Fruit fly (Drosophila melanogaster): ENCODE data around the gene CG8611.

The CG8611 gene

dm6 chrX:17421987-17422386 is at the start of gene CG8611 (continued):
- TF ChIP-seq CG12659 (GFP tag; optimal IDR thresholded peaks at IDR 0.05) = peak; percentile 10
- no peak for TF ChIP-seq grn (GFP tag; optimal IDR thresholded peaks at IDR 0.05)
- TF ChIP-seq fru (optimal IDR thresholded peaks at IDR 0.05) = no peak
- no peak for TF ChIP-seq Atf-2 (GFP tag; optimal IDR thresholded peaks at IDR 0.05)
- TF ChIP-seq Lhr (GFP tag; optimal IDR thresholded peaks at IDR 0.05) = peak; percentile 87
- peak; percentile 56 for TF ChIP-seq Ets97D (GFP tag; optimal IDR thresholded peaks at IDR 0.05)
- no peak for TF ChIP-seq wor (GFP tag; IDR thresholded peaks at IDR 0.05)
- peak; percentile 89 for TF ChIP-seq Myb (GFP tag; optimal IDR thresholded peaks at IDR 0.05)
- TF ChIP-seq CG6791 (GFP tag; IDR thresholded peaks at IDR 0.05; ENCODE audit: partially characterized antibody) = peak; percentile 54; the same call in 2 of the 3 replicates
- TF ChIP-seq trh (GFP tag; optimal IDR thresholded peaks at IDR 0.05) = no peak
- TF ChIP-seq YL-1 (GFP tag; optimal IDR thresholded peaks at IDR 0.05) = peak; percentile 36
- TF ChIP-seq Bteb2 (GFP tag; optimal IDR thresholded peaks at IDR 0.05) = no peak
- TF ChIP-seq prd (optimal IDR thresholded peaks at IDR 0.05) = no peak
- no peak for TF ChIP-seq prd (GFP tag; IDR thresholded peaks at IDR 0.05)
- no peak for TF ChIP-seq az2 (GFP tag; optimal IDR thresholded peaks at IDR 0.05)
- TF ChIP-seq NK7.1 (GFP tag; optimal IDR thresholded peaks at IDR 0.05) = no peak
- no peak for TF ChIP-seq Deaf1 (tag; optimal IDR thresholded peaks at IDR 0.05)
- TF ChIP-seq MBD-R2 (GFP tag; IDR thresholded peaks at IDR 0.05) = peak; percentile 63
- no peak for TF ChIP-seq bbx (GFP tag; IDR thresholded peaks at IDR 0.05; ENCODE audit: partially characterized antibody)
- TF ChIP-seq jigr1 (GFP tag; IDR thresholded peaks at IDR 0.05) = no peak
- TF ChIP-seq NC2α (GFP tag; optimal IDR thresholded peaks at IDR 0.05) = no peak
- no peak for TF ChIP-seq CG7928 (GFP tag; optimal IDR thresholded peaks at IDR 0.05)
- no peak for TF ChIP-seq CG12744 (GFP tag; optimal IDR thresholded peaks at IDR 0.05)
- TF ChIP-seq CG33213 (GFP tag; optimal IDR thresholded peaks at IDR 0.05) = no peak
- peak; percentile 77 for TF ChIP-seq pzg (GFP tag; optimal IDR thresholded peaks at IDR 0.05)
- no peak for TF ChIP-seq dimm (GFP tag; IDR thresholded peaks at IDR 0.05)
- no peak for TF ChIP-seq CG11504 (tag; optimal IDR thresholded peaks at IDR 0.05)
- TF ChIP-seq CG4820 (GFP tag; optimal IDR thresholded peaks at IDR 0.05) = no peak
- TF ChIP-seq exex (tag; optimal IDR thresholded peaks at IDR 0.05) = no peak
- peak; percentile 73 for TF ChIP-seq Max (GFP tag; optimal IDR thresholded peaks at IDR 0.05)
- TF ChIP-seq unc-4 (GFP tag; IDR thresholded peaks at IDR 0.05; ENCODE audit: partially characterized antibody) = 0 out of 2 replicates have a peak, but pooled peaks have one; percentile 26
- TF ChIP-seq Scr (GFP tag; IDR thresholded peaks at IDR 0.05; ENCODE audit: partially characterized antibody) = peak; percentile 29; the same call in 1 of the 2 replicates
- peak; percentile 17 for TF ChIP-seq Sin3A (optimal IDR thresholded peaks at IDR 0.05)
- TF ChIP-seq hkb (optimal IDR thresholded peaks at IDR 0.05) = peak; percentile 3
- TF ChIP-seq hkb (GFP tag; IDR thresholded peaks at IDR 0.05) = no peak
- TF ChIP-seq dmrt99B (tag; optimal IDR thresholded peaks at IDR 0.05) = no peak
- TF ChIP-seq CG4328 (GFP tag; optimal IDR thresholded peaks at IDR 0.05) = no peak
- TF ChIP-seq HmgD (GFP tag; optimal IDR thresholded peaks at IDR 0.05) = peak; percentile 3
- no peak for TF ChIP-seq Doc2 (GFP tag; IDR thresholded peaks at IDR 0.05)
- TF ChIP-seq oc (tag; optimal IDR thresholded peaks at IDR 0.05) = no peak
- peak; percentile 97 for TF ChIP-seq E2f2 (GFP tag; IDR thresholded peaks at IDR 0.05)
- no peak for TF ChIP-seq cad (GFP tag; optimal IDR thresholded peaks at IDR 0.05)
- no peak for TF ChIP-seq pho (GFP tag; optimal IDR thresholded peaks at IDR 0.05)
- TF ChIP-seq gem (tag; optimal IDR thresholded peaks at IDR 0.05) = no peak
- TF ChIP-seq Opbp (GFP tag; IDR thresholded peaks at IDR 0.05; ENCODE audit: partially characterized antibody) = 0 out of 3 replicates have a peak, but pooled peaks have one; percentile 28
- no peak for TF ChIP-seq kay (GFP tag; optimal IDR thresholded peaks at IDR 0.05)
- no peak for TF ChIP-seq cg (GFP tag; optimal IDR thresholded peaks at IDR 0.05)
- no peak for TF ChIP-seq CG11695 (GFP tag; IDR thresholded peaks at IDR 0.05)
- no peak for TF ChIP-seq zfh1 (GFP tag; IDR thresholded peaks at IDR 0.05)
- peak; percentile 9 for TF ChIP-seq CoRest (tag; optimal IDR thresholded peaks at IDR 0.05)
- TF ChIP-seq pan (optimal IDR thresholded peaks at IDR 0.05) = no peak
- TF ChIP-seq pan (GFP tag; optimal IDR thresholded peaks at IDR 0.05 in 1 of 2, IDR thresholded peaks at IDR 0.05 in 1 of 2) = no peak
- peak; percentile 53; the same call in 1 of the 2 replicates for TF ChIP-seq CG42726 (GFP tag; IDR thresholded peaks at IDR 0.05; ENCODE audit: partially characterized antibody)
